Worm (Caenorhabditis elegans): Measurements from ENCODE around the gene osm-5.

The osm-5 gene

DNA sequence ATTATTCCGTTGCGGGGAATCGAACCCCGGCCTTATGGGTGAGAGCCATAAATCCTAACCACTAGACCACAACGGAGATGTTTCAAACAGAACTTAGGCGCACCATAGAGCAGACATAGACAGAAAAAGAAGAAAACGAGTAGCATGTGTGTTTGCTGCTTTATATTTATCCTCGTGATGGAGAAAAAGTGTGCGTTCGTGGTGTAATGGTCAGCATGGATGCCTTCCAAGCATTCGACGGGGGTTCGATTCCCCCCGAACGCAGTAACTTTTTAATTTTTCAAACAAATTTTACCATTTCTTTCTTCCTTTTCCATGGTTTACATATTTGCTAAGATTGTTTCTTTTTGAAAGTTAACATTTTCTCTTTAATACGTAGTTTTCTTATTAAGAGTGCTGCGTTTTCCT lies 51.9 kb downstream of the osm-5 start (continued):
- TF ChIP-seq cey-2 (tag; optimal IDR thresholded peaks at IDR 0.05; ENCODE audit: borderline replicate concordance, insufficient read depth) (peak; percentile 3), ZK337.2 (GFP tag; IDR thresholded peaks at IDR 0.05) (peak; percentile 95), zfp-2 (tag; optimal IDR thresholded peaks at IDR 0.05) (peak; percentile 78), ceh-44 (GFP tag; IDR thresholded peaks at IDR 0.05) (peak; percentile 97), hmg-1.1 (GFP tag; IDR thresholded peaks at IDR 0.05) (peak; percentile 99), ama-1 (optimal IDR thresholded peaks at IDR 0.05) (no peak), pqm-1 (tag; optimal IDR thresholded peaks at IDR 0.05) (no peak), set-16 (GFP tag; IDR thresholded peaks at IDR 0.05) (peak; percentile 32; the same call in 1 of the 2 replicates), pha-4 (GFP tag; IDR thresholded peaks at IDR 0.05) (peak; percentile 98), pha-4 (tag; optimal IDR thresholded peaks at IDR 0.05) (peak; percentile 23), arid-1 (GFP tag; conservative IDR thresholded peaks at IDR 0.05) (peak; percentile 97), T20F7.1 (GFP tag; optimal IDR thresholded peaks at IDR 0.05) (peak; percentile 83), spr-3 (GFP tag; optimal IDR thresholded peaks at IDR 0.05) (peak; percentile 93), dve-1 (tag; optimal IDR thresholded peaks at IDR 0.05; ENCODE audit: insufficient read depth) (peak; percentile 82), nhr-28 (tag; optimal IDR thresholded peaks at IDR 0.05) (peak; percentile 63), lin-15B (tag; optimal IDR thresholded peaks at IDR 0.05) (no peak), ctbp-1 (GFP tag; IDR thresholded peaks at IDR 0.05) (peak; percentile 98), ceh-32 (tag; optimal IDR thresholded peaks at IDR 0.05; ENCODE audit: poor library complexity) (peak; percentile 86), nhr-25 (tag; optimal IDR thresholded peaks at IDR 0.05; ENCODE audit: borderline replicate concordance, insufficient read depth) (peak; percentile 63), nhr-102 (tag; optimal IDR thresholded peaks at IDR 0.05) (peak; percentile 95), Y48G9A.11 (GFP tag; IDR thresholded peaks at IDR 0.05) (peak; percentile 91), ces-1 (GFP tag; optimal IDR thresholded peaks at IDR 0.05) (peak; percentile 86), dmd-9 (GFP tag; IDR thresholded peaks at IDR 0.05) (peak; percentile 96), hif-1 (tag; optimal IDR thresholded peaks at IDR 0.05) (peak; percentile 75 to 87), lin-29 (GFP tag; IDR thresholded peaks at IDR 0.05) (peak; percentile 93), nhr-111 (GFP tag; optimal IDR thresholded peaks at IDR 0.05) (peak; percentile 94), aly-2 (tag; optimal IDR thresholded peaks at IDR 0.05) (no peak), nhr-6 (tag; optimal IDR thresholded peaks at IDR 0.05) (peak; percentile 91), unc-39 (tag; optimal IDR thresholded peaks at IDR 0.05) (no peak), nhr-77 (tag; optimal IDR thresholded peaks at IDR 0.05) (peak; percentile 65), ztf-11 (tag; optimal IDR thresholded peaks at IDR 0.05) (no peak), ceh-20 (GFP tag; IDR thresholded peaks at IDR 0.05) (peak; percentile 96), T26A8.4 (GFP tag; IDR thresholded peaks at IDR 0.05) (peak; percentile 97), mes-2 (tag; optimal IDR thresholded peaks at IDR 0.05; ENCODE audit: poor library complexity, severe bottlenecking) (peak; percentile 83), lsy-2 (tag; optimal IDR thresholded peaks at IDR 0.05) (peak; percentile 67 to 88), daf-8 (GFP tag; IDR thresholded peaks at IDR 0.05) (peak; percentile 95), nhr-41 (GFP tag; IDR thresholded peaks at IDR 0.05) (peak; percentile 99), dmd-6 (GFP tag; IDR thresholded peaks at IDR 0.05) (peak; percentile 92), Y75B8A.6 (GFP tag; IDR thresholded peaks at IDR 0.05) (peak; percentile 97), skn-1 (tag; optimal IDR thresholded peaks at IDR 0.05) (no peak), mep-1 (tag; optimal IDR thresholded peaks at IDR 0.05) (peak; percentile 97), nhr-48 (tag; optimal IDR thresholded peaks at IDR 0.05) (peak; percentile 89), F10B5.3 (tag; optimal IDR thresholded peaks at IDR 0.05) (peak; percentile 90), Y5F2A.4 (GFP tag; optimal IDR thresholded peaks at IDR 0.05) (peak; percentile 92), nhr-76 (tag; optimal IDR thresholded peaks at IDR 0.05) (no peak), vab-7 (GFP tag; IDR thresholded peaks at IDR 0.05) (peak; percentile 99), nhr-42 (GFP tag; IDR thresholded peaks at IDR 0.05) (peak; percentile 93), mdt-29 (GFP tag; IDR thresholded peaks at IDR 0.05) (peak; percentile 97), lin-39 (tag; optimal IDR thresholded peaks at IDR 0.05) (peak; percentile 39), snpc-4 (tag; optimal IDR thresholded peaks at IDR 0.05) (no peak), nhr-10 (tag; optimal IDR thresholded peaks at IDR 0.05) (peak; percentile 81)
